Fruit fly (Drosophila melanogaster) whole organism, embryonic: Measurements from ENCODE around the gene CG16710.

ENCODE experiments used
- BEAF-32 ChIP-seq: fragments of 200-800 bp; sonication (Bioruptor generic); optimal IDR thresholded peaks from 3 replicates; lab custom pipeline; 2017; ENCODE audit warnings: missing biosample characterization, missing genetic modification characterization, mild to moderate bottlenecking, moderate library complexity, missing genetic modification reagents
- BtbVII ChIP-seq: fragments of 200-800 bp; sonication (Bioruptor generic); optimal IDR thresholded peaks from 3 replicates; lab custom pipeline; 2017; ENCODE audit warnings: missing biosample characterization, mild to moderate bottlenecking, missing genetic modification characterization
- CG10147 ChIP-seq: fragments of 200-800 bp; sonication (Bioruptor generic); optimal IDR thresholded peaks from 2 replicates; lab custom pipeline; 2019; ENCODE audit warnings: missing biosample characterization, mild to moderate bottlenecking, missing genetic modification characterization, moderate library complexity
- CG1024 ChIP-seq: fragments of 200-800 bp; sonication (Bioruptor generic); IDR thresholded peaks from 2 replicates; pipeline ENCODE4 v1.3.6; 2022; ENCODE audit warnings: missing biosample characterization, missing genetic modification characterization
- CG10565 ChIP-seq: fragments of 200-800 bp; sonication (Bioruptor generic); optimal IDR thresholded peaks from 3 replicates; lab custom pipeline; 2016; ENCODE audit warnings: missing biosample characterization, mild to moderate bottlenecking, missing genetic modification characterization
- CG11398 ChIP-seq: fragments of 200-800 bp; sonication (Bioruptor generic); optimal IDR thresholded peaks from 2 replicates; lab custom pipeline; 2016; ENCODE audit warnings: missing biosample characterization, missing genetic modification characterization
- CG11695 ChIP-seq: fragments of 200-800 bp; sonication (Bioruptor generic); IDR thresholded peaks from 3 replicates; pipeline ENCODE4 v1.3.6; 2022; ENCODE audit warnings: missing biosample characterization, missing genetic modification characterization
- CG12236 ChIP-seq: fragments of 200-800 bp; sonication (Bioruptor generic); optimal IDR thresholded peaks from 2 replicates; lab custom pipeline; 2016; ENCODE audit warnings: missing biosample characterization, missing genetic modification characterization
- CG12299 ChIP-seq: fragments of 200-800 bp; sonication (Bioruptor generic); optimal IDR thresholded peaks from 2 replicates; lab custom pipeline; 2018; ENCODE audit warnings: missing biosample characterization, mild to moderate bottlenecking, missing genetic modification characterization
- CG13287 ChIP-seq: fragments of 200-800 bp; sonication (Bioruptor generic); IDR thresholded peaks from 2 replicates; pipeline ENCODE4 v1.3.6; 2022; ENCODE audit warnings: missing biosample characterization, missing genetic modification characterization; ENCODE audit not compliant: partially characterized antibody
- CG13624 ChIP-seq: fragments of 200-800 bp; sonication (Bioruptor generic); optimal IDR thresholded peaks from 2 replicates; lab custom pipeline; 2016; ENCODE audit warnings: missing biosample characterization, missing genetic modification characterization
- CG17359 ChIP-seq: fragments of 200-800 bp; sonication (Bioruptor generic); optimal IDR thresholded peaks from 3 replicates; lab custom pipeline; 2018; ENCODE audit warnings: missing biosample characterization, mild to moderate bottlenecking, missing genetic modification characterization, moderate library complexity
- CG17385 ChIP-seq: fragments of 200-800 bp; sonication (Bioruptor generic); optimal IDR thresholded peaks from 3 replicates; lab custom pipeline; 2018; ENCODE audit warnings: missing biosample characterization, mild to moderate bottlenecking, missing genetic modification characterization
- CG17829 ChIP-seq: fragments of 200-800 bp; optimal IDR thresholded peaks from 2 replicates; lab custom pipeline; 2019; ENCODE audit warnings: missing biosample characterization, mild to moderate bottlenecking, missing genetic modification characterization, moderate library complexity
- CG1792 ChIP-seq: fragments of 200-800 bp; sonication (Bioruptor generic); optimal IDR thresholded peaks from 2 replicates; lab custom pipeline; 2016; ENCODE audit warnings: missing biosample characterization, missing genetic modification characterization
- CG30431 ChIP-seq: fragments of 200-800 bp; sonication (Bioruptor generic); optimal IDR thresholded peaks from 2 replicates; lab custom pipeline; 2017; ENCODE audit warnings: missing biosample characterization, missing genetic modification characterization
- CG33213 ChIP-seq: fragments of 200-800 bp; sonication (Bioruptor generic); optimal IDR thresholded peaks from 3 replicates; lab custom pipeline; 2016; ENCODE audit warnings: missing biosample characterization, missing genetic modification characterization
- CG42726 ChIP-seq: fragments of 200-800 bp; sonication (Bioruptor generic); IDR thresholded peaks from 2 replicates; pipeline ENCODE4 v1.3.6; 2022; ENCODE audit warnings: missing biosample characterization, missing genetic modification characterization; ENCODE audit not compliant: partially characterized antibody
- CG4404 ChIP-seq: fragments of 200-800 bp; sonication (Bioruptor generic); IDR thresholded peaks from 2 replicates; pipeline ENCODE4 v1.3.6; 2022; ENCODE audit warnings: missing biosample characterization, missing genetic modification characterization
- CG4617 ChIP-seq: fragments of 200-800 bp; sonication (Bioruptor generic); optimal IDR thresholded peaks from 3 replicates; lab custom pipeline; 2016; ENCODE audit warnings: missing biosample characterization, missing genetic modification characterization, borderline replicate concordance
- CG6813 ChIP-seq: fragments of 200-800 bp; sonication (Bioruptor generic); optimal IDR thresholded peaks from 2 replicates; lab custom pipeline; 2017; ENCODE audit warnings: missing biosample characterization, missing genetic modification characterization, mild to moderate bottlenecking, moderate library complexity, missing genetic modification reagents
- CG9727 ChIP-seq: fragments of 200-800 bp; sonication (Bioruptor generic); optimal IDR thresholded peaks from 3 replicates; lab custom pipeline; 2017; ENCODE audit warnings: missing biosample characterization, mild to moderate bottlenecking, missing genetic modification characterization
- CoRest ChIP-seq: fragments of 200-800 bp; sonication (Bioruptor generic); optimal IDR thresholded peaks from 3 replicates; lab custom pipeline; 2018; ENCODE audit warnings: missing biosample characterization, mild to moderate bottlenecking, missing genetic modification characterization, moderate library complexity
- Doc2 ChIP-seq: fragments of 200-800 bp; sonication (Bioruptor generic); IDR thresholded peaks from 2 replicates; pipeline ENCODE4 v1.3.6; 2022; ENCODE audit warnings: missing biosample characterization, missing genetic modification characterization
- Drgx ChIP-seq: fragments of 200-800 bp; sonication (Bioruptor generic); IDR thresholded peaks from 2 replicates; pipeline ENCODE4 v1.3.6; 2022; ENCODE audit warnings: missing biosample characterization, missing genetic modification characterization
- Eip74EF ChIP-seq, 2 experiments: fragments of 200-800 bp in 1 of 2; fragments of >200 bp in 1 of 2; sonication (Bioruptor generic) in 1 of 2; optimal IDR thresholded peaks; 2 replicates each; lab custom pipeline; 2017 to 2019; ENCODE audit warnings: missing biosample characterization in 2 of 2, missing genetic modification characterization in 2 of 2, mild to moderate bottlenecking in 1 of 2, moderate library complexity in 1 of 2
- Ets65A ChIP-seq: fragments of 200-800 bp; sonication (Bioruptor generic); peaks from one replicate; lab custom pipeline; 2016; ENCODE audit warnings: missing biosample characterization, missing genetic modification characterization
- Fer2 ChIP-seq: fragments of 200-800 bp; sonication (Bioruptor generic); optimal IDR thresholded peaks from 2 replicates; lab custom pipeline; 2018; ENCODE audit warnings: missing biosample characterization, mild to moderate bottlenecking, missing genetic modification characterization, moderate library complexity
- H2.0 ChIP-seq: fragments of 200-800 bp; sonication (Bioruptor generic); IDR thresholded peaks from 2 replicates; pipeline ENCODE4 v1.3.6; 2022; ENCODE audit warnings: missing biosample characterization, missing genetic modification characterization
- Nf-YC ChIP-seq: fragments of 200-800 bp; optimal IDR thresholded peaks from 3 replicates; lab custom pipeline; 2019; ENCODE audit warnings: missing biosample characterization, mild to moderate bottlenecking, missing genetic modification characterization, moderate library complexity
- Opbp ChIP-seq: fragments of 200-800 bp; sonication (Bioruptor generic); IDR thresholded peaks from 3 replicates; pipeline ENCODE4 v1.3.6; 2022; ENCODE audit warnings: missing biosample characterization, missing genetic modification characterization; ENCODE audit not compliant: partially characterized antibody
- ab ChIP-seq: fragments of 200-800 bp; sonication (Bioruptor generic); optimal IDR thresholded peaks from 2 replicates; lab custom pipeline; 2016; ENCODE audit warnings: missing biosample characterization, missing genetic modification characterization
- btn ChIP-seq: fragments of 200-800 bp; sonication (Bioruptor generic); optimal IDR thresholded peaks from 2 replicates; lab custom pipeline; 2016; ENCODE audit warnings: missing biosample characterization, missing genetic modification characterization
- caup ChIP-seq: fragments of 200-800 bp; sonication (Bioruptor generic); optimal IDR thresholded peaks from 3 replicates; lab custom pipeline; 2017; ENCODE audit warnings: missing biosample characterization, mild to moderate bottlenecking, missing genetic modification characterization, moderate library complexity; ENCODE audit not compliant: severe bottlenecking
- dpn ChIP-seq, 2 experiments: fragments of 200-800 bp; sonication (Bioruptor generic); optimal IDR thresholded peaks; 3 replicates each; lab custom pipeline; 2016; ENCODE audit warnings: missing biosample characterization in 2 of 2, missing genetic modification characterization in 2 of 2
- emc ChIP-seq: fragments of 200-800 bp; sonication (Bioruptor generic); optimal IDR thresholded peaks from 2 replicates; lab custom pipeline; 2016; ENCODE audit warnings: missing biosample characterization, missing genetic modification characterization
- en ChIP-seq: fragments of 200-800 bp; sonication (Bioruptor generic); optimal IDR thresholded peaks from 2 replicates; lab custom pipeline; 2016; ENCODE audit warnings: missing biosample characterization, missing genetic modification characterization
- eve ChIP-seq, 2 experiments: fragments of >200 bp; optimal IDR thresholded peaks; 2 replicates each; lab custom pipeline; 2017; ENCODE audit warnings: missing biosample characterization in 2 of 2, missing genetic modification characterization in 2 of 2
- insv ChIP-seq, 2 experiments: fragments of 200-800 bp; sonication (Bioruptor generic); optimal IDR thresholded peaks; 3 replicates each; lab custom pipeline; 2016 to 2018; ENCODE audit warnings: missing biosample characterization in 2 of 2, missing genetic modification characterization in 2 of 2
- nmo ChIP-seq: fragments of 200-800 bp; sonication (Bioruptor generic); optimal IDR thresholded peaks from 2 replicates; lab custom pipeline; 2018; ENCODE audit warnings: missing biosample characterization, mild to moderate bottlenecking, missing genetic modification characterization, moderate library complexity
- otp ChIP-seq: fragments of 200-800 bp; sonication (Bioruptor generic); IDR thresholded peaks from 3 replicates; pipeline ENCODE4, ENCODE4 v1.3.6; 2022; ENCODE audit warnings: missing biosample characterization, missing genetic modification characterization
- p53 ChIP-seq: fragments of 200-800 bp; sonication (Bioruptor generic); optimal IDR thresholded peaks from 2 replicates; lab custom pipeline; 2016; ENCODE audit warnings: missing biosample characterization, missing genetic modification characterization
- pum ChIP-seq: fragments of 200-800 bp; sonication (Bioruptor generic); optimal IDR thresholded peaks from 2 replicates; lab custom pipeline; 2016; ENCODE audit warnings: missing biosample characterization, missing genetic modification characterization
- row ChIP-seq: fragments of 200-800 bp; sonication (Bioruptor generic); IDR thresholded peaks from 3 replicates; pipeline ENCODE4 v1.3.6; 2022; ENCODE audit warnings: missing biosample characterization, missing genetic modification characterization
- sima ChIP-seq: fragments of 200-800 bp; sonication (Bioruptor generic); optimal IDR thresholded peaks from 2 replicates; lab custom pipeline; 2016; ENCODE audit warnings: missing biosample characterization, missing genetic modification characterization
- stc ChIP-seq: fragments of 200-800 bp; sonication (Bioruptor generic); IDR thresholded peaks from 2 replicates; pipeline ENCODE4 v1.3.6; 2022; ENCODE audit warnings: missing biosample characterization, missing genetic modification characterization
- unc-4 ChIP-seq: fragments of 200-800 bp; sonication (Bioruptor generic); IDR thresholded peaks from 2 replicates; pipeline ENCODE4 v1.3.6; 2022; ENCODE audit warnings: missing biosample characterization, missing genetic modification characterization; ENCODE audit not compliant: partially characterized antibody
- zfh1 ChIP-seq: fragments of 200-800 bp; sonication (Bioruptor generic); IDR thresholded peaks from 3 replicates; pipeline ENCODE4 v1.3.6; 2022; ENCODE audit warnings: missing biosample characterization, missing genetic modification characterization

Gene CG16710

dm6 chr3R:23669401-23670216, 12.7 kb upstream of the CG16710 start, which contains the start of gene CG31145 (continued):
- TF ChIP-seq CG10147 (peak; percentile 99), CG1024 (GFP tag; lab: Robert Waterston, UW) (peak; percentile 92), en (peak; percentile 99), CG17359 (tag; lab: Kevin White, UChicago) (peak; percentile 100), CG13287 (peak; percentile 7; the same call in 1 of the 2 replicates), pum (GFP tag; lab: Kevin White, UChicago) (peak; percentile 100), CG9727 (peak; percentile 99), btn (peak; percentile 99), CG11695 (GFP tag; lab: Robert Waterston, UW) (peak; percentile 99), Drgx (GFP tag; lab: Robert Waterston, UW) (peak; percentile 99), caup (GFP tag; lab: Kevin White, UChicago) (peak; percentile 99), insv (GFP tag; optimal IDR thresholded peaks at IDR 0.05; lab: Kevin White, UChicago) (peak; percentile 76 to 83), Opbp (no peak), CG10565 (GFP tag; lab: Kevin White, UChicago) (peak; percentile 99), CG1792 (peak; percentile 99), unc-4 (GFP tag; lab: Robert Waterston, UW) (0 out of 2 replicates have a peak, but pooled peaks have one; percentile 15), H2.0 (GFP tag; lab: Robert Waterston, UW) (peak; percentile 99), CG42726 (GFP tag; lab: Robert Waterston, UW) (peak; percentile 61; the same call in 1 of the 2 replicates), CG30431 (GFP tag; lab: Kevin White, UChicago) (peak; percentile 99), BtbVII (GFP tag; lab: Kevin White, UChicago) (peak; percentile 99), CG4404 (GFP tag; lab: Robert Waterston, UW) (peak; percentile 98), CG11398 (GFP tag; lab: Kevin White, UChicago) (peak; percentile 99), Doc2 (GFP tag; lab: Robert Waterston, UW) (peak; percentile 97; the same call in 1 of the 2 replicates), CG12299 (tag; lab: Kevin White, UChicago) (peak; percentile 99), CG12236 (GFP tag; lab: Kevin White, UChicago) (peak; percentile 99), dpn (GFP tag; optimal IDR thresholded peaks at IDR 0.05; lab: Kevin White, UChicago) (peak; percentile 100), CG13624 (peak; percentile 100), emc (GFP tag; lab: Kevin White, UChicago) (peak; percentile 99), BEAF-32 (peak; percentile 41), Nf-YC (tag; lab: Kevin White, UChicago) (peak; percentile 93), ab (peak; percentile 99), otp (GFP tag; lab: Robert Waterston, UW) (peak; percentile 97), Fer2 (peak; percentile 99), p53 (GFP tag; lab: Kevin White, UChicago) (peak; percentile 98), nmo (GFP tag; lab: Kevin White, UChicago) (peak; percentile 100), Ets65A (GFP tag; lab: Kevin White, UChicago) (peak; percentile 100), CoRest (tag; lab: Kevin White, UChicago) (peak; percentile 100), Eip74EF (GFP tag; optimal IDR thresholded peaks at IDR 0.05; lab: Kevin White, UChicago) (peak in 1 of 2 experiments; percentile 100), row (GFP tag; lab: Robert Waterston, UW) (peak; percentile 99), CG33213 (peak; percentile 99), CG4617 (GFP tag; lab: Kevin White, UChicago) (peak; percentile 99), eve (GFP tag; optimal IDR thresholded peaks at IDR 0.05; lab: Kevin White, UChicago) (peak in 1 of 2 experiments; percentile 100), CG6813 (GFP tag; lab: Kevin White, UChicago) (peak; percentile 99), sima (GFP tag; lab: Kevin White, UChicago) (peak; percentile 98), CG17829 (tag; lab: Kevin White, UChicago) (peak; percentile 99), stc (GFP tag; lab: Robert Waterston, UW) (peak; percentile 99), zfh1 (GFP tag; lab: Robert Waterston, UW) (peak; percentile 99), CG17385 (GFP tag; lab: Kevin White, UChicago) (peak; percentile 99)
